Fruit fly (Drosophila melanogaster): ENCODE measurements around the gene CG31730.

The CG31730 gene

dm6 chr2L:13290276-13291065 is 30.9 kb upstream of the CG31730 start (continued):
- TF ChIP-seq emc (GFP tag; optimal IDR thresholded peaks at IDR 0.05) (no peak), otp (GFP tag; IDR thresholded peaks at IDR 0.05) (peak; percentile 68; the same call in 2 of the 3 replicates), Usf (GFP tag; optimal IDR thresholded peaks at IDR 0.05) (no peak), CG2120 (GFP tag; optimal IDR thresholded peaks at IDR 0.05) (no peak), Meics (GFP tag; optimal IDR thresholded peaks at IDR 0.05) (peak; percentile 86), GATAe (GFP tag; conservative IDR thresholded peaks at IDR 0.05) (peak; percentile 65), danr (GFP tag; IDR thresholded peaks at IDR 0.05) (peak; percentile 27; the same call in 1 of the 2 replicates), mld (GFP tag; IDR thresholded peaks at IDR 0.05; ENCODE audit: partially characterized antibody) (no peak), Rx (GFP tag; IDR thresholded peaks at IDR 0.05) (no peak; the same call in 1 of the 2 replicates), CG16815 (GFP tag; optimal IDR thresholded peaks at IDR 0.05) (no peak), CG17612 (GFP tag; IDR thresholded peaks at IDR 0.05) (no peak), CG2678 (tag; optimal IDR thresholded peaks at IDR 0.05) (peak; percentile 92), sisA (GFP tag; IDR thresholded peaks at IDR 0.05) (no peak), CG5245 (GFP tag; optimal IDR thresholded peaks at IDR 0.05) (no peak), zf30C (GFP tag; optimal IDR thresholded peaks at IDR 0.05) (no peak), CG7556 (GFP tag; optimal IDR thresholded peaks at IDR 0.05) (peak; percentile 55), Nf-YB (GFP tag; optimal IDR thresholded peaks at IDR 0.05) (peak; percentile 67), CG31388 (GFP tag; optimal IDR thresholded peaks at IDR 0.05) (no peak), CG8765 (GFP tag; IDR thresholded peaks at IDR 0.05) (peak; percentile 20; the same call in 1 of the 2 replicates), Trl (optimal IDR thresholded peaks at IDR 0.05) (peak; percentile 80 to 93), Trl (GFP tag; optimal IDR thresholded peaks at IDR 0.05) (no peak), CG31441 (GFP tag; IDR thresholded peaks at IDR 0.05) (peak; percentile 56; the same call in 1 of the 2 replicates), MBD-R2 (GFP tag; IDR thresholded peaks at IDR 0.05) (peak; percentile 13; the same call in 1 of the 2 replicates), CG12219 (GFP tag; optimal IDR thresholded peaks at IDR 0.05) (peak; percentile 77), sens-2 (GFP tag; IDR thresholded peaks at IDR 0.05) (peak; percentile 84), bowl (GFP tag; IDR thresholded peaks at IDR 0.05) (peak; percentile 63; the same call in 1 of the 2 replicates), CG9932 (GFP tag; IDR thresholded peaks at IDR 0.05) (no peak), h (optimal IDR thresholded peaks at IDR 0.05) (no peak), HLH3B (GFP tag; IDR thresholded peaks at IDR 0.05) (peak; percentile 53; the same call in 1 of the 2 replicates), CG8290 (GFP tag; optimal IDR thresholded peaks at IDR 0.05) (no peak), CG8290 (tag; optimal IDR thresholded peaks at IDR 0.05) (peak in 1 of 2 experiments; percentile 96), twi (tag; optimal IDR thresholded peaks at IDR 0.05) (no peak), gsb-n (tag; optimal IDR thresholded peaks at IDR 0.05) (peak; percentile 62), CG14014 (GFP tag; IDR thresholded peaks at IDR 0.05) (peak; percentile 75; the same call in 1 of the 2 replicates), CG3163 (GFP tag; optimal IDR thresholded peaks at IDR 0.05) (peak; percentile 98), Xrp1 (GFP tag; IDR thresholded peaks at IDR 0.05) (peak; percentile 72), gcm (GFP tag; optimal IDR thresholded peaks at IDR 0.05) (peak; percentile 83), sr (GFP tag; IDR thresholded peaks at IDR 0.05) (peak; percentile 77), croc (GFP tag; conservative IDR thresholded peaks at IDR 0.05) (no peak), Drgx (GFP tag; IDR thresholded peaks at IDR 0.05) (no peak), sna (GFP tag; IDR thresholded peaks at IDR 0.05; ENCODE audit: partially characterized antibody) (peak; percentile 76), CG15073 (GFP tag; optimal IDR thresholded peaks at IDR 0.05) (no peak), bigmax (GFP tag; optimal IDR thresholded peaks at IDR 0.05) (peak; percentile 39), prd (optimal IDR thresholded peaks at IDR 0.05) (no peak), prd (GFP tag; IDR thresholded peaks at IDR 0.05) (peak; percentile 24; the same call in 1 of the 3 replicates), CG17385 (GFP tag; optimal IDR thresholded peaks at IDR 0.05) (peak; percentile 81), CG13775 (GFP tag; optimal IDR thresholded peaks at IDR 0.05) (peak; percentile 26), Gug (GFP tag; IDR thresholded peaks at IDR 0.05) (no peak), CG10959 (GFP tag; IDR thresholded peaks at IDR 0.05) (no peak; the same call in 1 of the 2 replicates), btn (GFP tag; optimal IDR thresholded peaks at IDR 0.05) (no peak), Blimp-1 (GFP tag; optimal IDR thresholded peaks at IDR 0.05) (peak; percentile 93)

All from whole organism, embryonic.